Fruit fly (Drosophila melanogaster): Measurements from ENCODE around the gene CG4511.

Gene CG4511

dm6 chr3R:10832526-10833165 is 21.7 kb upstream of the CG4511 start (continued):
- TF ChIP-seq CG11247 (GFP tag; IDR thresholded peaks at IDR 0.05) (no peak), D19A (tag; optimal IDR thresholded peaks at IDR 0.05) (no peak), Mrtf (GFP tag; IDR thresholded peaks at IDR 0.05) (no peak), CG13775 (GFP tag; optimal IDR thresholded peaks at IDR 0.05) (no peak), Hmr (GFP tag; optimal IDR thresholded peaks at IDR 0.05) (no peak), CG33213 (GFP tag; optimal IDR thresholded peaks at IDR 0.05) (no peak), CG3838 (GFP tag; optimal IDR thresholded peaks at IDR 0.05) (no peak), CHES-1-like (GFP tag; optimal IDR thresholded peaks at IDR 0.05) (no peak), nmo (GFP tag; optimal IDR thresholded peaks at IDR 0.05) (peak; percentile 7), Hr3 (GFP tag; optimal IDR thresholded peaks at IDR 0.05) (no peak), CG17802 (tag; optimal IDR thresholded peaks at IDR 0.05) (no peak), CG6175 (GFP tag; IDR thresholded peaks at IDR 0.05) (no peak), da (GFP tag; optimal IDR thresholded peaks at IDR 0.05) (no peak), HmgD (GFP tag; optimal IDR thresholded peaks at IDR 0.05) (no peak), mirr (GFP tag; optimal IDR thresholded peaks at IDR 0.05) (no peak), ap (GFP tag; IDR thresholded peaks at IDR 0.05) (no peak), MBD-R2 (GFP tag; IDR thresholded peaks at IDR 0.05) (no peak), esg (GFP tag; conservative IDR thresholded peaks at IDR 0.05) (no peak), Dek (tag; optimal IDR thresholded peaks at IDR 0.05) (no peak), fru (optimal IDR thresholded peaks at IDR 0.05) (no peak), CG5953 (GFP tag; IDR thresholded peaks at IDR 0.05) (no peak), kni (GFP tag; optimal IDR thresholded peaks at IDR 0.05) (no peak), sens (GFP tag) (peak; percentile 45), Dp (GFP tag; optimal IDR thresholded peaks at IDR 0.05) (no peak), CG14050 (GFP tag; IDR thresholded peaks at IDR 0.05) (no peak), eyg (GFP tag; optimal IDR thresholded peaks at IDR 0.05) (no peak), pho (GFP tag; optimal IDR thresholded peaks at IDR 0.05) (no peak), btn (GFP tag; optimal IDR thresholded peaks at IDR 0.05) (no peak), salm (tag; optimal IDR thresholded peaks at IDR 0.05) (no peak), Nf-YC (tag; optimal IDR thresholded peaks at IDR 0.05) (no peak), schlank (tag; optimal IDR thresholded peaks at IDR 0.05) (no peak), Gsc (GFP tag; IDR thresholded peaks at IDR 0.05) (peak; percentile 9; the same call in 1 of the 2 replicates), NC2β (GFP tag; optimal IDR thresholded peaks at IDR 0.05) (no peak), CG3726 (GFP tag; IDR thresholded peaks at IDR 0.05) (no peak), CG2116 (GFP tag; optimal IDR thresholded peaks at IDR 0.05) (no peak), CG13624 (GFP tag; optimal IDR thresholded peaks at IDR 0.05) (no peak), dmrt99B (tag; optimal IDR thresholded peaks at IDR 0.05) (peak; percentile 42), C15 (GFP tag; IDR thresholded peaks at IDR 0.05) (no peak), NC2α (GFP tag; optimal IDR thresholded peaks at IDR 0.05) (no peak), CG12769 (tag; optimal IDR thresholded peaks at IDR 0.05) (no peak), CG4730 (GFP tag; IDR thresholded peaks at IDR 0.05) (no peak), Adf1 (GFP tag; IDR thresholded peaks at IDR 0.05) (no peak), CkIIα-i1 (GFP tag; IDR thresholded peaks at IDR 0.05) (no peak), CG14710 (tag; optimal IDR thresholded peaks at IDR 0.05) (no peak), CG7357 (GFP tag; IDR thresholded peaks at IDR 0.05) (no peak), CG6254 (GFP tag; optimal IDR thresholded peaks at IDR 0.05) (no peak), CG11560 (tag; IDR thresholded peaks at IDR 0.05) (no peak), h (optimal IDR thresholded peaks at IDR 0.05) (no peak), HmgZ (tag; optimal IDR thresholded peaks at IDR 0.05) (no peak), Bteb2 (GFP tag; optimal IDR thresholded peaks at IDR 0.05) (no peak), seq (GFP tag; IDR thresholded peaks at IDR 0.05) (no peak), Max (GFP tag; optimal IDR thresholded peaks at IDR 0.05) (no peak), CG6689 (GFP tag; IDR thresholded peaks at IDR 0.05) (peak; percentile 32; the same call in 1 of the 2 replicates)

Data from whole organism, embryonic.